Fruit fly (Drosophila melanogaster): ENCODE results near the gene CG10183.

dm6 chr3R:23627140-23627539 lies 28.3 kb upstream of the CG10183 start:
- TF ChIP-seq OdsH (GFP tag; optimal IDR thresholded peaks at IDR 0.05) (no peak), Sox14 (GFP tag; optimal IDR thresholded peaks at IDR 0.05) (no peak), CG16779 (tag; optimal IDR thresholded peaks at IDR 0.05) (no peak), CG6276 (GFP tag; optimal IDR thresholded peaks at IDR 0.05) (no peak), CG8632 (GFP tag; optimal IDR thresholded peaks at IDR 0.05) (no peak), CG6854 (GFP tag; optimal IDR thresholded peaks at IDR 0.05) (no peak), Ets96B (tag; optimal IDR thresholded peaks at IDR 0.05) (no peak), ss (GFP tag; optimal IDR thresholded peaks at IDR 0.05) (no peak), vri (GFP tag; optimal IDR thresholded peaks at IDR 0.05) (no peak)
